Worm (Caenorhabditis elegans) whole organism, L3 larva: ENCODE measurements around the gene F01G12.18.

ENCODE experiments used
- ama-1 ChIP-seq: fragments of 150-350 bp; optimal IDR thresholded peaks from 2 replicates; lab custom pipeline; 2018
- mdl-1 ChIP-seq: fragments of 150-350 bp; optimal IDR thresholded peaks from 2 replicates; lab custom pipeline; 2014; ENCODE audit warnings: missing biosample characterization, missing genetic modification characterization
- snpc-4 ChIP-seq: fragments of 150-350 bp; optimal IDR thresholded peaks from 2 replicates; lab custom pipeline; 2014; ENCODE audit warnings: missing biosample characterization, missing genetic modification characterization
- unc-62 ChIP-seq: fragments of 150-350 bp; sonication (generic microtip); optimal IDR thresholded peaks from 4 replicates; lab custom pipeline; 2014; ENCODE audit warnings: missing biosample characterization, missing genetic modification reagents, missing genetic modification characterization

ce11 chrX:16383084-16383483 is 15.2 kb downstream of the F01G12.18 start:
- no peak for TF ChIP-seq ama-1 (lab: Kevin White, UChicago)
- TF ChIP-seq mdl-1 (tag; lab: Kevin White, UChicago) = no peak
- no peak for TF ChIP-seq snpc-4 (tag; lab: Kevin White, UChicago)
- TF ChIP-seq unc-62 (GFP tag; lab: Kevin White, UChicago) = no peak
